Fruit fly (Drosophila melanogaster) whole organism, embryonic: ENCODE data around the gene HemK2.

Experiments
- Blimp-1 ChIP-seq: fragments of 200-800 bp; sonication (Bioruptor generic); optimal IDR thresholded peaks from 3 replicates; lab custom pipeline; 2018; ENCODE audit warnings: missing biosample characterization, missing genetic modification characterization, mild to moderate bottlenecking, moderate library complexity, missing genetic modification reagents
- CG10267 ChIP-seq: fragments of 200-800 bp; sonication (Bioruptor generic); optimal IDR thresholded peaks from 2 replicates; lab custom pipeline; 2018; ENCODE audit warnings: missing biosample characterization, mild to moderate bottlenecking, missing genetic modification characterization, moderate library complexity
- CG10462 ChIP-seq: fragments of 200-800 bp; sonication (Bioruptor generic); optimal IDR thresholded peaks from 2 replicates; lab custom pipeline; 2016; ENCODE audit warnings: missing biosample characterization, missing genetic modification characterization
- CG14050 ChIP-seq: fragments of 200-800 bp; sonication (Bioruptor generic); IDR thresholded peaks from 3 replicates; pipeline ENCODE4 v1.3.6; 2022; ENCODE audit warnings: missing biosample characterization, missing genetic modification characterization
- CG14441 ChIP-seq: fragments of 200-800 bp; sonication (Bioruptor generic); IDR thresholded peaks from 2 replicates; pipeline ENCODE4 v1.3.6; 2022; ENCODE audit warnings: missing biosample characterization, missing genetic modification characterization
- CG14965 ChIP-seq: fragments of 200-800 bp; sonication (Bioruptor generic); optimal IDR thresholded peaks from 2 replicates; lab custom pipeline; 2016; ENCODE audit warnings: missing biosample characterization, missing genetic modification characterization, borderline replicate concordance
- CG15479 ChIP-seq: fragments of 200-800 bp; sonication (Bioruptor generic); optimal IDR thresholded peaks from 3 replicates; lab custom pipeline; 2019; ENCODE audit warnings: missing biosample characterization, mild to moderate bottlenecking, missing genetic modification characterization, moderate library complexity
- CG15601 ChIP-seq: fragments of 200-800 bp; sonication (Bioruptor generic); optimal IDR thresholded peaks from 3 replicates; lab custom pipeline; 2019; ENCODE audit warnings: missing biosample characterization, mild to moderate bottlenecking, missing genetic modification characterization, moderate library complexity
- CG15696 ChIP-seq: fragments of 200-800 bp; sonication (Bioruptor generic); optimal IDR thresholded peaks from 2 replicates; lab custom pipeline; 2019; ENCODE audit warnings: missing biosample characterization, mild to moderate bottlenecking, missing genetic modification characterization, moderate library complexity
- CG1832 ChIP-seq: fragments of 200-800 bp; sonication (Bioruptor generic); optimal IDR thresholded peaks from 2 replicates; lab custom pipeline; 2017; ENCODE audit warnings: missing biosample characterization, mild to moderate bottlenecking, missing genetic modification characterization, inconsistent platforms
- CG2199 ChIP-seq: fragments of 200-800 bp; sonication (Bioruptor generic); IDR thresholded peaks from 3 replicates; pipeline ENCODE4 v1.3.6; 2022; ENCODE audit warnings: missing biosample characterization, missing genetic modification characterization
- CG32772 ChIP-seq: fragments of 200-800 bp; sonication (Bioruptor generic); IDR thresholded peaks from 2 replicates; pipeline ENCODE4 v1.3.6; 2022; ENCODE audit warnings: missing biosample characterization, missing genetic modification characterization
- CG3281 ChIP-seq: fragments of 200-800 bp; sonication (Bioruptor generic); optimal IDR thresholded peaks from 3 replicates; lab custom pipeline; 2017; ENCODE audit warnings: missing biosample characterization, mild to moderate bottlenecking, missing genetic modification characterization
- CG3838 ChIP-seq: fragments of 200-800 bp; sonication (Bioruptor generic); optimal IDR thresholded peaks from 3 replicates; lab custom pipeline; 2016; ENCODE audit warnings: missing biosample characterization, missing genetic modification characterization
- CG6175 ChIP-seq: fragments of 200-800 bp; sonication (Bioruptor generic); IDR thresholded peaks from 3 replicates; pipeline ENCODE4 v1.3.6; 2022; ENCODE audit warnings: missing biosample characterization, missing genetic modification characterization
- Dad ChIP-seq: fragments of 200-800 bp; sonication (Bioruptor generic); optimal IDR thresholded peaks from 3 replicates; lab custom pipeline; 2016; ENCODE audit warnings: missing biosample characterization, missing genetic modification characterization
- E2f2 ChIP-seq: fragments of 200-800 bp; sonication (Bioruptor generic); IDR thresholded peaks from 2 replicates; pipeline ENCODE4 v1.3.6; 2022; ENCODE audit warnings: missing biosample characterization, missing genetic modification characterization
- GATAe ChIP-seq: fragments of 200-800 bp; sonication (Bioruptor generic); conservative IDR thresholded peaks from 2 replicates; pipeline ENCODE4 v1.3.6; 2022; ENCODE audit warnings: missing biosample characterization, missing genetic modification characterization
- Gsc ChIP-seq: fragments of 200-800 bp; sonication (Bioruptor generic); IDR thresholded peaks from 2 replicates; pipeline ENCODE4 v1.3.6; 2022; ENCODE audit warnings: missing biosample characterization, missing genetic modification characterization
- H15 ChIP-seq: fragments of 200-800 bp; sonication (Bioruptor generic); IDR thresholded peaks from 3 replicates; pipeline ENCODE4 v1.3.6; 2022; ENCODE audit warnings: missing biosample characterization, missing genetic modification characterization
- H2.0 ChIP-seq: fragments of 200-800 bp; sonication (Bioruptor generic); IDR thresholded peaks from 2 replicates; pipeline ENCODE4 v1.3.6; 2022; ENCODE audit warnings: missing biosample characterization, missing genetic modification characterization
- HmgZ ChIP-seq: fragments of 200-800 bp; sonication (Bioruptor generic); optimal IDR thresholded peaks from 2 replicates; lab custom pipeline; 2018; ENCODE audit warnings: missing biosample characterization, mild to moderate bottlenecking, missing genetic modification characterization
- Hmx ChIP-seq: fragments of 200-800 bp; sonication (Bioruptor generic); optimal IDR thresholded peaks from 2 replicates; lab custom pipeline; 2016; ENCODE audit warnings: missing biosample characterization, missing genetic modification characterization
- Lhr ChIP-seq: fragments of 200-800 bp; sonication (Bioruptor generic); optimal IDR thresholded peaks from 3 replicates; lab custom pipeline; 2017; ENCODE audit warnings: mild to moderate bottlenecking, missing biosample characterization, missing genetic modification reagents, missing genetic modification characterization
- MESR4 ChIP-seq: fragments of 200-800 bp; sonication (Bioruptor generic); optimal IDR thresholded peaks from 2 replicates; lab custom pipeline; 2018; ENCODE audit warnings: missing biosample characterization, mild to moderate bottlenecking, missing genetic modification characterization, moderate library complexity
- Max ChIP-seq: fragments of 200-800 bp; sonication (Bioruptor generic); optimal IDR thresholded peaks from 2 replicates; lab custom pipeline; 2016; ENCODE audit warnings: missing biosample characterization, mild to moderate bottlenecking, missing genetic modification characterization
- Ptx1 ChIP-seq: fragments of 200-800 bp; sonication (Bioruptor generic); IDR thresholded peaks from 2 replicates; pipeline ENCODE4 v1.3.6; 2022; ENCODE audit warnings: missing biosample characterization, missing genetic modification characterization
- bab2 ChIP-seq: fragments of 200-800 bp; sonication (Bioruptor generic); optimal IDR thresholded peaks from 2 replicates; lab custom pipeline; 2016; ENCODE audit warnings: missing biosample characterization, missing genetic modification characterization
- cato ChIP-seq: fragments of 200-800 bp; sonication (Bioruptor generic); optimal IDR thresholded peaks from 2 replicates; lab custom pipeline; 2016; ENCODE audit warnings: missing biosample characterization, missing genetic modification characterization, borderline replicate concordance
- en ChIP-seq: fragments of 200-800 bp; sonication (Bioruptor generic); optimal IDR thresholded peaks from 2 replicates; lab custom pipeline; 2016; ENCODE audit warnings: missing biosample characterization, missing genetic modification characterization
- grn ChIP-seq: fragments of 200-800 bp; sonication (Bioruptor generic); optimal IDR thresholded peaks from 3 replicates; lab custom pipeline; 2017; ENCODE audit warnings: missing biosample characterization, missing genetic modification characterization
- jumu ChIP-seq: fragments of 200-800 bp; sonication (Bioruptor generic); optimal IDR thresholded peaks from 3 replicates; lab custom pipeline; 2016; ENCODE audit warnings: missing biosample characterization, missing genetic modification characterization
- maf-S ChIP-seq: fragments of 200-800 bp; sonication (Bioruptor generic); optimal IDR thresholded peaks from 2 replicates; lab custom pipeline; 2016; ENCODE audit warnings: missing biosample characterization, missing genetic modification characterization
- nau ChIP-seq: fragments of 200-800 bp; sonication (Bioruptor generic); optimal IDR thresholded peaks from 3 replicates; lab custom pipeline; 2017; ENCODE audit warnings: missing biosample characterization, mild to moderate bottlenecking, missing genetic modification characterization, missing genetic modification reagents
- onecut ChIP-seq: fragments of 200-800 bp; sonication (Bioruptor generic); IDR thresholded peaks from 2 replicates; pipeline ENCODE4 v1.3.6; 2022; ENCODE audit warnings: missing biosample characterization, missing genetic modification characterization
- pan ChIP-seq, 4 experiments: fragments of >200 bp in 3 of 4; fragments of 200-800 bp in 1 of 4; sonication (Bioruptor generic) in 1 of 4; optimal IDR thresholded peaks in 3 of 4; IDR thresholded peaks in 1 of 4; 2 replicates each; pipeline versions ENCODE4 v1.3.6 to Lab custom; 2017 to 2022; ENCODE audit warnings: missing biosample characterization in 2 of 4, missing genetic modification characterization in 2 of 4, mixed read lengths in 1 of 4
- pb ChIP-seq: fragments of 200-800 bp; sonication (Bioruptor generic); optimal IDR thresholded peaks from 3 replicates; lab custom pipeline; 2016; ENCODE audit warnings: missing biosample characterization, missing genetic modification characterization
- peb ChIP-seq: fragments of 200-800 bp; sonication (Bioruptor generic); IDR thresholded peaks from 2 replicates; pipeline ENCODE4 v1.3.6; 2022; ENCODE audit warnings: missing biosample characterization, missing genetic modification characterization
- ranshi ChIP-seq: fragments of 200-800 bp; sonication (Bioruptor generic); IDR thresholded peaks from 2 replicates; pipeline ENCODE4 v1.3.6; 2022; ENCODE audit warnings: missing biosample characterization, missing genetic modification characterization
- rib ChIP-seq: fragments of 200-800 bp; sonication (Bioruptor generic); IDR thresholded peaks from 2 replicates; pipeline ENCODE4 v1.3.6; 2022; ENCODE audit warnings: missing biosample characterization, missing genetic modification characterization
- row ChIP-seq: fragments of 200-800 bp; sonication (Bioruptor generic); IDR thresholded peaks from 3 replicates; pipeline ENCODE4 v1.3.6; 2022; ENCODE audit warnings: missing biosample characterization, missing genetic modification characterization
- run ChIP-seq: fragments of 200-800 bp; sonication (Bioruptor generic); optimal IDR thresholded peaks from 3 replicates; lab custom pipeline; 2018; ENCODE audit warnings: missing biosample characterization, mild to moderate bottlenecking, missing genetic modification characterization
- sd ChIP-seq: fragments of 200-800 bp; sonication (Bioruptor generic); optimal IDR thresholded peaks from 3 replicates; lab custom pipeline; 2018; ENCODE audit warnings: missing biosample characterization, mild to moderate bottlenecking, missing genetic modification characterization, moderate library complexity
- seq ChIP-seq: fragments of 200-800 bp; sonication (Bioruptor generic); IDR thresholded peaks from 2 replicates; pipeline ENCODE4 v1.3.6; 2022; ENCODE audit warnings: missing biosample characterization, missing genetic modification characterization
- shn ChIP-seq: fragments of 200-800 bp; sonication (Bioruptor generic); optimal IDR thresholded peaks from 3 replicates; lab custom pipeline; 2016; ENCODE audit warnings: missing biosample characterization, missing genetic modification characterization
- sr ChIP-seq: fragments of 200-800 bp; sonication (Bioruptor generic); IDR thresholded peaks from 3 replicates; pipeline ENCODE4 v1.3.6; 2022; ENCODE audit warnings: missing biosample characterization, missing genetic modification characterization
- tap ChIP-seq: fragments of 200-800 bp; optimal IDR thresholded peaks from 3 replicates; lab custom pipeline; 2019; ENCODE audit warnings: missing biosample characterization, mild to moderate bottlenecking, missing genetic modification characterization, moderate library complexity
- usp ChIP-seq: fragments of >200 bp; optimal IDR thresholded peaks from 2 replicates; lab custom pipeline; 2017; ENCODE audit warnings: missing biosample characterization, missing genetic modification characterization
- vnd ChIP-seq: fragments of 200-800 bp; sonication (Bioruptor generic); IDR thresholded peaks from 3 replicates; pipeline ENCODE4 v1.3.6; 2022; ENCODE audit warnings: missing biosample characterization, missing genetic modification characterization; ENCODE audit not compliant: partially characterized antibody
- zen2 ChIP-seq: fragments of 200-800 bp; sonication (Bioruptor generic); IDR thresholded peaks from 3 replicates; pipeline ENCODE4 v1.3.6; 2022; ENCODE audit warnings: missing biosample characterization, missing genetic modification characterization; ENCODE audit not compliant: partially characterized antibody

The HemK2 gene

dm6 chr2L:2750337-2751084, 9.0 kb downstream of the HemK2 start (continued):
- TF ChIP-seq cato = no peak
- peak; percentile 16 for TF ChIP-seq Hmx (GFP tag; lab: Kevin White, UChicago)
- TF ChIP-seq en (GFP tag; lab: Kevin White, UChicago) = peak; percentile 50
- peak; percentile 68 for TF ChIP-seq CG15601 (tag; lab: Kevin White, UChicago)
- TF ChIP-seq CG14441 (GFP tag; lab: Robert Waterston, UW) = no peak
- TF ChIP-seq vnd (GFP tag; lab: Robert Waterston, UW) = no peak
- TF ChIP-seq CG3281 = peak; percentile 85
- no peak for TF ChIP-seq CG6175 (GFP tag; lab: Robert Waterston, UW)
- TF ChIP-seq Blimp-1 (GFP tag; lab: Kevin White, UChicago) = peak; percentile 72
- TF ChIP-seq nau (GFP tag; lab: Kevin White, UChicago) = peak; percentile 80
- TF ChIP-seq Ptx1 (GFP tag; lab: Robert Waterston, UW) = no peak
- no peak for TF ChIP-seq rib (GFP tag; lab: Robert Waterston, UW)
- no peak for TF ChIP-seq ranshi (GFP tag; lab: Robert Waterston, UW)
- TF ChIP-seq Max (GFP tag; lab: Kevin White, UChicago) = peak; percentile 50
- no peak for TF ChIP-seq row (GFP tag; lab: Robert Waterston, UW)
- peak; percentile 72 for TF ChIP-seq shn
- TF ChIP-seq pan (optimal IDR thresholded peaks at IDR 0.05; lab: Kevin White, UChicago) = no peak
- no peak for TF ChIP-seq pan (GFP tag; optimal IDR thresholded peaks at IDR 0.05 in 1 of 2, IDR thresholded peaks at IDR 0.05 in 1 of 2)
- no peak for TF ChIP-seq Lhr
- peak; percentile 51 for TF ChIP-seq CG15696 (tag; lab: Kevin White, UChicago)
- TF ChIP-seq bab2 (GFP tag; lab: Kevin White, UChicago) = peak; percentile 82
- no peak for TF ChIP-seq H15 (GFP tag; lab: Robert Waterston, UW)
- TF ChIP-seq zen2 = no peak
- TF ChIP-seq Dad (GFP tag; lab: Kevin White, UChicago) = peak; percentile 78
- TF ChIP-seq CG15479 = peak; percentile 92
- TF ChIP-seq Gsc (GFP tag; lab: Robert Waterston, UW) = no peak
- TF ChIP-seq CG1832 (GFP tag; lab: Kevin White, UChicago) = no peak
- TF ChIP-seq pb (GFP tag; lab: Kevin White, UChicago) = peak; percentile 71
- peak; percentile 12 for TF ChIP-seq MESR4
- no peak for TF ChIP-seq peb (GFP tag; lab: Robert Waterston, UW)
- no peak for TF ChIP-seq run (tag; lab: Kevin White, UChicago)
- TF ChIP-seq CG10462 (GFP tag; lab: Kevin White, UChicago) = peak; percentile 48
- TF ChIP-seq grn (GFP tag; lab: Kevin White, UChicago) = peak; percentile 78
- TF ChIP-seq CG32772 (GFP tag; lab: Robert Waterston, UW) = no peak
- no peak for TF ChIP-seq seq (GFP tag; lab: Robert Waterston, UW)
- peak; percentile 77 for TF ChIP-seq tap (tag; lab: Kevin White, UChicago)
- peak; percentile 51 for TF ChIP-seq sd (tag; lab: Kevin White, UChicago)
- peak; percentile 76 for TF ChIP-seq jumu (GFP tag; lab: Kevin White, UChicago)
- no peak for TF ChIP-seq GATAe
- no peak for TF ChIP-seq CG14050 (GFP tag; lab: Robert Waterston, UW)
- no peak for TF ChIP-seq sr
- TF ChIP-seq H2.0 (GFP tag; lab: Robert Waterston, UW) = no peak
- TF ChIP-seq CG10267 (tag; lab: Kevin White, UChicago) = peak; percentile 79
- TF ChIP-seq CG3838 (GFP tag; lab: Kevin White, UChicago) = peak; percentile 71
- peak; percentile 78 for TF ChIP-seq maf-S (GFP tag; lab: Kevin White, UChicago)
- no peak for TF ChIP-seq E2f2
- TF ChIP-seq HmgZ (tag; lab: Kevin White, UChicago) = peak; percentile 85
- peak; percentile 70 for TF ChIP-seq onecut (GFP tag; lab: Robert Waterston, UW)
- peak; percentile 61 for TF ChIP-seq CG14965
- no peak for TF ChIP-seq usp
- no peak for TF ChIP-seq CG2199
